Worm (Caenorhabditis elegans) whole organism, L2 larva: ENCODE data around the gene spe-19.

Experiments
- C34F6.9 ChIP-seq: fragments of 150-350 bp; optimal IDR thresholded peaks from 2 replicates; lab custom pipeline; 2014; ENCODE audit warnings: missing biosample characterization, missing genetic modification characterization
- F13H6.1 ChIP-seq: sonication (generic microtip); optimal IDR thresholded peaks from 2 replicates; lab custom pipeline; 2016; ENCODE audit warnings: missing genetic modification characterization, missing compliant biosample characterization
- R02D3.7 ChIP-seq: fragments of 150-350 bp; optimal IDR thresholded peaks from 2 replicates; lab custom pipeline; 2014; ENCODE audit warnings: missing biosample characterization, missing genetic modification characterization
- Y55F3AM.14 ChIP-seq: fragments of 200-800 bp; sonication (Bioruptor generic); optimal IDR thresholded peaks from 2 replicates; lab custom pipeline; 2018; ENCODE audit warnings: mild to moderate bottlenecking, missing genetic modification characterization, missing compliant biosample characterization
- ama-1 ChIP-seq: fragments of 150-350 bp; optimal IDR thresholded peaks from 2 replicates; lab custom pipeline; 2018; ENCODE audit warnings: inconsistent platforms
- ceh-16 ChIP-seq: fragments of 150-350 bp; optimal IDR thresholded peaks from 2 replicates; lab custom pipeline; 2014; ENCODE audit warnings: missing biosample characterization, missing genetic modification characterization
- ceh-82 ChIP-seq: fragments of 150-350 bp; optimal IDR thresholded peaks from 2 replicates; lab custom pipeline; 2014; ENCODE audit warnings: missing biosample characterization, missing genetic modification characterization
- elt-1 ChIP-seq: fragments of 150-350 bp; optimal IDR thresholded peaks from 2 replicates; lab custom pipeline; 2014; ENCODE audit warnings: missing biosample characterization, missing genetic modification characterization
- elt-3 ChIP-seq: sonication (generic microtip); optimal IDR thresholded peaks from 2 replicates; lab custom pipeline; 2017; ENCODE audit warnings: missing biosample characterization, missing genetic modification characterization
- lin-13 ChIP-seq: fragments of 150-350 bp; optimal IDR thresholded peaks from 2 replicates; lab custom pipeline; 2014; ENCODE audit warnings: missing biosample characterization, missing genetic modification reagents, missing genetic modification characterization
- mab-5 ChIP-seq: fragments of 150-350 bp; optimal IDR thresholded peaks from 2 replicates; lab custom pipeline; 2014; ENCODE audit warnings: missing biosample characterization, missing genetic modification characterization
- mbf-1 ChIP-seq: sonication (generic microtip); optimal IDR thresholded peaks from 2 replicates; lab custom pipeline; 2017; ENCODE audit warnings: missing biosample characterization, missing genetic modification characterization
- mdl-1 ChIP-seq, 2 experiments: fragments of 150-350 bp in 1 of 2; sonication (generic microtip) in 1 of 2; optimal IDR thresholded peaks; 2 replicates each; lab custom pipeline; 2017; ENCODE audit warnings: missing biosample characterization in 2 of 2, missing genetic modification characterization in 2 of 2
- nhr-10 ChIP-seq: sonication (generic microtip); optimal IDR thresholded peaks from 2 replicates; lab custom pipeline; 2017; ENCODE audit warnings: missing biosample characterization, missing genetic modification characterization
- nhr-12 ChIP-seq: fragments of 150-350 bp; optimal IDR thresholded peaks from 2 replicates; lab custom pipeline; 2014; ENCODE audit warnings: missing biosample characterization, missing genetic modification characterization
- nhr-21 ChIP-seq: fragments of 150-350 bp; optimal IDR thresholded peaks from 2 replicates; lab custom pipeline; 2014; ENCODE audit warnings: missing biosample characterization, missing genetic modification characterization
- nhr-23 ChIP-seq: fragments of 150-350 bp; optimal IDR thresholded peaks from 2 replicates; lab custom pipeline; 2014; ENCODE audit warnings: missing biosample characterization, missing genetic modification reagents, missing genetic modification characterization
- nhr-237 ChIP-seq: fragments of 150-350 bp; optimal IDR thresholded peaks from 2 replicates; lab custom pipeline; 2014; ENCODE audit warnings: missing biosample characterization, missing genetic modification characterization
- nhr-25 ChIP-seq: fragments of 150-350 bp; sonication (generic microtip); optimal IDR thresholded peaks from 3 replicates; lab custom pipeline; 2014; ENCODE audit warnings: missing biosample characterization, missing genetic modification characterization
- nhr-6 ChIP-seq: fragments of 150-350 bp; optimal IDR thresholded peaks from 2 replicates; lab custom pipeline; 2014; ENCODE audit warnings: missing biosample characterization, missing genetic modification characterization
- nhr-77 ChIP-seq: fragments of 150-350 bp; optimal IDR thresholded peaks from 2 replicates; lab custom pipeline; 2014; ENCODE audit warnings: missing biosample characterization, missing genetic modification characterization
- peb-1 ChIP-seq: fragments of 150-350 bp; optimal IDR thresholded peaks from 2 replicates; lab custom pipeline; 2014; ENCODE audit warnings: missing biosample characterization, missing genetic modification characterization
- sem-4 ChIP-seq: fragments of 150-350 bp; optimal IDR thresholded peaks from 2 replicates; lab custom pipeline; 2014; ENCODE audit warnings: missing biosample characterization, missing genetic modification reagents, missing genetic modification characterization
- sma-3 ChIP-seq: sonication (generic microtip); optimal IDR thresholded peaks from 2 replicates; lab custom pipeline; 2016; ENCODE audit warnings: missing genetic modification reagents, missing genetic modification characterization, missing compliant biosample characterization
- sma-9 ChIP-seq, 2 experiments: fragments of 150-350 bp in 1 of 2; sonication (generic microtip) in 1 of 2; optimal IDR thresholded peaks; 2 replicates each; lab custom pipeline; 2014 to 2016; ENCODE audit warnings: missing genetic modification characterization in 2 of 2, mild to moderate bottlenecking in 1 of 2, missing biosample characterization in 1 of 2, missing compliant biosample characterization in 1 of 2, missing genetic modification reagents in 1 of 2, moderate library complexity in 1 of 2
- snpc-4 ChIP-seq: fragments of 150-350 bp; optimal IDR thresholded peaks from 2 replicates; lab custom pipeline; 2014; ENCODE audit warnings: missing biosample characterization, missing genetic modification characterization
- unc-55 ChIP-seq: fragments of 150-350 bp; sonication (generic microtip); optimal IDR thresholded peaks from 3 replicates; lab custom pipeline; 2014; ENCODE audit warnings: missing biosample characterization, missing genetic modification reagents, missing genetic modification characterization
- ztf-1 ChIP-seq: fragments of 200-800 bp; sonication (Bioruptor generic); conservative IDR thresholded peaks from 2 replicates; pipeline ENCODE4 v1.3.6; 2022; ENCODE audit warnings: missing genetic modification characterization, missing compliant biosample characterization
- ztf-11 ChIP-seq: sonication (generic microtip); optimal IDR thresholded peaks from 2 replicates; lab custom pipeline; 2017; ENCODE audit warnings: missing biosample characterization, missing genetic modification characterization
- ztf-4 ChIP-seq: fragments of 150-350 bp; optimal IDR thresholded peaks from 2 replicates; lab custom pipeline; 2014; ENCODE audit warnings: missing biosample characterization, missing genetic modification characterization

The spe-19 gene

DNA sequence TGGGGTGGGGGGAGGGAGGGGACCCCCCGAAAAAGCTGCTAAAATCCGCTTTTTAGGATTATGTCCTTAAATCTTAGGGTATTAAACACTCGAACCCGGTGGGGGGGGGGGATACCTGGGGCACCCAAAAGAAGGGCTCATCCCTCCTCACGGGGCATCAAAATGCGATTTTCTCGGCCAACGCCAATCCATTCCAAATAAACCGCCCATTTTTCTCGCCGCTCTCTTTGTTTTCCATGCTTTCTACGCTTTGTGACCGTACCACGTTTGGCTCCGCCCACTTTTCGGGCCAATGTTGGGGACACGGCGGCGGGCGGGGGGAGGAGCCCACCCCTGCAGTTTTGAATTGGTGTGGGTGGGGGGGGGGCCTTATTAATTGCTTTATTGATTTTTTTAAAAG is 14.3 kb upstream of the spe-19 start:
- 0 out of 2 replicates have a peak, but pooled peaks have one; percentile 22 for TF ChIP-seq ztf-1 (GFP tag; lab: Robert Waterston, UW)
- no peak for TF ChIP-seq C34F6.9 (tag; lab: Kevin White, UChicago)

ce11 chrV:20059370-20059769 is 12.2 kb upstream of the spe-19 start:
- TF ChIP-seq nhr-21 (tag; lab: Kevin White, UChicago) (no peak), sma-9 (GFP tag; optimal IDR thresholded peaks at IDR 0.05; lab: Kevin White, UChicago) (no peak), sma-9 (tag; optimal IDR thresholded peaks at IDR 0.05; lab: Kevin White, UChicago) (no peak), nhr-25 (tag; lab: Kevin White, UChicago) (no peak), nhr-237 (no peak)

ce11 chrV:20049065-20049464 is 1.9 kb upstream of the spe-19 start, which contains the start of gene srh-233:
srh-233 (plus strand) TSS chrV:20049365.
- TF ChIP-seq Y55F3AM.14 (GFP tag; lab: Kevin White, UChicago) (no peak), nhr-12 (tag; lab: Kevin White, UChicago) (no peak), sem-4 (tag; lab: Kevin White, UChicago) (no peak), ztf-11 (tag; lab: Kevin White, UChicago) (no peak), sma-3 (GFP tag; lab: Kevin White, UChicago) (no peak), ama-1 (lab: Kevin White, UChicago) (no peak)

DNA sequence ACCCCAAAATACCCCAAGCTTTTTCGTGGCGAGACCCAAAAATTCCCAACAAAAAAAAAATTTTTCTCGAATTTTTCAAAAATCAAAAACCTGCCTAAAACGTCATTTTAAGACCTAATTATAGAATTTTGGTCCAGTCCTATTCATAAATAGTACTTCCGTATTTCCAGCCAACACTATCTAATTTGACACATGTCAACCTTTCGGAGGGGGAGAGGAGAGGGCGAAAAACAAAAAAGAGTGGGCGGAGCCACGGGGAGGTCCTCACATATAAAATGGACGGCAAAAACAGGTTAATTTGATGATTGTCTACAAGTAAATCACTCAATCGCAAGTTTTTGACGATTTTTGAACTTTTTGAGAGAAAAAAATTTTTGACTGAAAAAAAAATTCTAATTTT is 9.9 kb downstream of the spe-19 start, which contains the start of gene Y113G7A.16:
Gene Y113G7A.16, plus strand, starts transcription at position 301 of the 400 bp plus-strand sequence.
- TF ChIP-seq mab-5 (tag; lab: Kevin White, UChicago) (no peak), sma-9 (GFP tag; optimal IDR thresholded peaks at IDR 0.05; lab: Kevin White, UChicago) (no peak), sma-9 (tag; optimal IDR thresholded peaks at IDR 0.05; lab: Kevin White, UChicago) (no peak)

DNA sequence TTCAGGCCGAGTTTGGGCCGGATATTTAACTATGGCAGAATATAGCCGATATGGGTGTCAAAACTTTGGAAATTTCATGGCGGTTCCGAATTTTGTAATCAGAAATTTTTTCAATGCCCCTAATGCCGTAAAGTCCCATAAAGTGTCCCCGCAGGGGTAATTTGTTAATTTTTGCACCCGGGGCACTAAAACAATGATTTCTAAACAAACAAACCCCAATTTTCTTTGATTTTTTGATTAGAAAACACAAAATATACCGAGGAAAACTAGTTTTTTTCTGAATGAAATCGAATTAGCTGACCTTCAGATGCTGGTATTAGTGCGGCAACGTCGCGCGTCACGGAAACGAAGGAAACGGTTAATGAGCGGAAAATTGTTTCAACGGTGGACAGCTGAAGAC is 12.3 kb downstream of the spe-19 start:
- TF ChIP-seq sma-3 (GFP tag; lab: Kevin White, UChicago), result no peak
- TF ChIP-seq snpc-4 (tag; lab: Kevin White, UChicago), result no peak
- TF ChIP-seq sma-9 (GFP tag; optimal IDR thresholded peaks at IDR 0.05; lab: Kevin White, UChicago), result no peak
- no peak for TF ChIP-seq sma-9 (tag; optimal IDR thresholded peaks at IDR 0.05; lab: Kevin White, UChicago)
- TF ChIP-seq F13H6.1, result no peak
- no peak for TF ChIP-seq ztf-4 (tag; lab: Kevin White, UChicago)
- TF ChIP-seq nhr-23 (tag; lab: Kevin White, UChicago), result no peak
- no peak for TF ChIP-seq nhr-237
- no peak for TF ChIP-seq elt-3 (tag; lab: Kevin White, UChicago)
- TF ChIP-seq mab-5 (tag; lab: Kevin White, UChicago), result no peak
- TF ChIP-seq lin-13 (GFP tag; lab: Kevin White, UChicago), result no peak
- no peak for TF ChIP-seq Y55F3AM.14 (GFP tag; lab: Kevin White, UChicago)
- TF ChIP-seq elt-1 (tag; lab: Kevin White, UChicago), result no peak
- TF ChIP-seq nhr-6 (tag; lab: Kevin White, UChicago), result no peak
- TF ChIP-seq ceh-82, result no peak
- TF ChIP-seq peb-1 (tag; lab: Kevin White, UChicago), result no peak
- TF ChIP-seq nhr-77 (tag; lab: Kevin White, UChicago), result no peak
- no peak for TF ChIP-seq mbf-1 (tag; lab: Kevin White, UChicago)

- TF ChIP-seq nhr-25 (tag; lab: Kevin White, UChicago) (no peak), mab-5 (tag; lab: Kevin White, UChicago) (no peak), C34F6.9 (tag; lab: Kevin White, UChicago) (no peak)
These were observed 24.2 kb downstream of the spe-19 start, which contains the start of gene lgc-55 for ce11 chrV:20022996-20023456. lgc-55 (plus strand) TSS chrV:20023046.

DNA sequence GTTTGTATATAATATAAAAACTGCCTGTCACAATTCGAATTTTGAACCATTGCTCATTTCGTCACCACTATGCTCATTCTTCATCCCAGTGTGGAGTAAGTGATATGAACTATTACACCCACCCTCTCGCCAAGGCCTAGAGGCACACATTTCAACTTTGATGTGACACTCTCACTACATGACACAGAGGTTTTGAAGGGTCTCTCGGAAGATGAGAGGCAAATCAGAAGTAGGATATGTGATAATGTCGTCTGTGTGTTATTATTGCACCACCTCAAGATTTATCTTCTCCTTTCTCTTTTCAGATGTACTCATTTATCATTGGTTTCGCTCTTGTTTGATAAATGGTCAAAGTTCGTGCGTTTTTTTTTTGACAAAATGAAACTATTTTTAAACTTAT is 25.9 kb downstream of the spe-19 start:
- TF ChIP-seq nhr-12 (tag; lab: Kevin White, UChicago), result no peak
- TF ChIP-seq ama-1 (lab: Kevin White, UChicago), result no peak
- TF ChIP-seq nhr-10 (tag; lab: Kevin White, UChicago), result no peak
- no peak for TF ChIP-seq ceh-16
- no peak for TF ChIP-seq unc-55
- no peak for TF ChIP-seq mdl-1 (tag; optimal IDR thresholded peaks at IDR 0.05; lab: Kevin White, UChicago)
- no peak for TF ChIP-seq R02D3.7
